Worm (Caenorhabditis elegans) whole organism, L4/young adult: ENCODE measurements around the gene C03H5.9.

Experiments
- W03F9.2 ChIP-seq: fragments of 150-350 bp; optimal IDR thresholded peaks from 2 replicates; lab custom pipeline; 2014; ENCODE audit warnings: missing biosample characterization, missing genetic modification characterization
- dao-5 ChIP-seq: sonication (generic microtip); optimal IDR thresholded peaks from 2 replicates; lab custom pipeline; 2016; ENCODE audit warnings: missing genotype, missing genetic modification characterization, moderate library complexity, missing compliant biosample characterization
- him-1 ChIP-seq: sonication (generic microtip); optimal IDR thresholded peaks from 2 replicates; lab custom pipeline; 2016; ENCODE audit warnings: missing genotype, missing genetic modification reagents, missing genetic modification characterization, missing compliant biosample characterization

- no peak for TF ChIP-seq dao-5
- no peak for TF ChIP-seq him-1 (tag; lab: Kevin White, UChicago)
- TF ChIP-seq W03F9.2 (tag; lab: Kevin White, UChicago): no peak
These were observed 24.0 kb downstream of the C03H5.9 start, which contains the start of gene clec-10 for ce11 chrII:402435-402834.
